Worm (Caenorhabditis elegans): ENCODE results near the gene ZC196.3.

Gene ZC196.3

ce11 chrV:8786245-8786644 is 49.8 kb downstream of the ZC196.3 start, which contains the start of gene sup-37:
Gene sup-37 (plus strand): TSS chrV:8786545.
- TF ChIP-seq ets-5 (GFP tag; IDR thresholded peaks at IDR 0.05) (no peak), jun-1 (tag; optimal IDR thresholded peaks at IDR 0.05) (no peak), nhr-20 (tag; optimal IDR thresholded peaks at IDR 0.05) (no peak), egl-27 (tag; optimal IDR thresholded peaks at IDR 0.05) (no peak), efl-1 (optimal IDR thresholded peaks at IDR 0.05) (no peak), efl-1 (GFP tag; optimal IDR thresholded peaks at IDR 0.05 in 1 of 2) (no peak), lin-39 (tag; optimal IDR thresholded peaks at IDR 0.05) (no peak), unc-130 (tag; optimal IDR thresholded peaks at IDR 0.05) (no peak), ztf-4 (tag; optimal IDR thresholded peaks at IDR 0.05) (no peak), lsy-2 (tag; optimal IDR thresholded peaks at IDR 0.05) (no peak), rnt-1 (tag; optimal IDR thresholded peaks at IDR 0.05) (no peak), fkh-8 (tag; optimal IDR thresholded peaks at IDR 0.05) (no peak), skn-1 (tag; optimal IDR thresholded peaks at IDR 0.05) (no peak), dsc-1 (tag; optimal IDR thresholded peaks at IDR 0.05) (no peak), unc-98 (GFP tag; IDR thresholded peaks at IDR 0.05) (no peak), irx-1 (tag; optimal IDR thresholded peaks at IDR 0.05) (no peak), F16B12.6 (tag; optimal IDR thresholded peaks at IDR 0.05) (no peak)

Data from whole organism, L1 larva.